Worm (Caenorhabditis elegans) whole organism, early embryonic: ENCODE measurements around the gene C30G7.2.

Experiments used
- B0310.2 ChIP-seq: sonication (generic microtip); optimal IDR thresholded peaks from 2 replicates; lab custom pipeline; 2016; ENCODE audit warnings: mild to moderate bottlenecking, missing genetic modification characterization, missing compliant biosample characterization
- F13C5.2 ChIP-seq: sonication (generic microtip); optimal IDR thresholded peaks from 2 replicates; lab custom pipeline; 2017; ENCODE audit warnings: mild to moderate bottlenecking, missing genetic modification characterization, inconsistent platforms, missing compliant biosample characterization
- aly-1 ChIP-seq: sonication (generic microtip); optimal IDR thresholded peaks from 2 replicates; lab custom pipeline; 2016; ENCODE audit warnings: missing genetic modification characterization, missing compliant biosample characterization
- ama-1 ChIP-seq: fragments of 150-350 bp; optimal IDR thresholded peaks from 2 replicates; lab custom pipeline; 2014
- ceh-13 ChIP-seq: fragments of 200-800 bp; sonication (Bioruptor generic); optimal IDR thresholded peaks from 2 replicates; lab custom pipeline; 2018; ENCODE audit warnings: mild to moderate bottlenecking, missing genetic modification characterization, missing compliant biosample characterization
- ceh-36 ChIP-seq: sonication (generic microtip); optimal IDR thresholded peaks from 2 replicates; lab custom pipeline; 2016; ENCODE audit warnings: missing genetic modification characterization, inconsistent platforms, missing compliant biosample characterization
- ets-7 ChIP-seq: sonication (generic microtip); optimal IDR thresholded peaks from 2 replicates; lab custom pipeline; 2016; ENCODE audit warnings: missing genotype, missing genetic modification characterization, missing compliant biosample characterization
- flt-1 ChIP-seq: fragments of 200-800 bp; sonication (Bioruptor generic); IDR thresholded peaks from 2 replicates; pipeline ENCODE4 v1.3.6; 2022; ENCODE audit warnings: missing genetic modification characterization, missing compliant biosample characterization
- hmbx-1 ChIP-seq: sonication (generic microtip); optimal IDR thresholded peaks from 2 replicates; lab custom pipeline; 2016; ENCODE audit warnings: mild to moderate bottlenecking, missing genetic modification characterization, missing compliant biosample characterization
- hmg-4 ChIP-seq: fragments of 200-800 bp; sonication (Bioruptor generic); optimal IDR thresholded peaks from 2 replicates; lab custom pipeline; 2018; ENCODE audit warnings: mild to moderate bottlenecking, missing genetic modification characterization, missing compliant biosample characterization
- hnd-1 ChIP-seq: sonication (generic microtip); optimal IDR thresholded peaks from 2 replicates; lab custom pipeline; 2016; ENCODE audit warnings: missing genetic modification characterization, missing compliant biosample characterization
- pes-1 ChIP-seq: fragments of 200-800 bp; sonication (Bioruptor generic); IDR thresholded peaks from 2 replicates; pipeline ENCODE4 v1.3.6; 2022; ENCODE audit warnings: missing genetic modification reagents, missing genetic modification characterization, missing compliant biosample characterization
- scrt-1 ChIP-seq: fragments of 200-800 bp; sonication (Bioruptor generic); IDR thresholded peaks from 2 replicates; pipeline ENCODE4 v1.3.6; 2022; ENCODE audit warnings: missing genetic modification characterization, missing compliant biosample characterization
- sea-1 ChIP-seq: fragments of 200-800 bp; sonication (Bioruptor generic); conservative IDR thresholded peaks from 2 replicates; pipeline ENCODE4 v1.3.6; 2022; ENCODE audit warnings: missing genetic modification characterization, missing compliant biosample characterization
- tbx-11 ChIP-seq: fragments of 200-800 bp; sonication (Bioruptor generic); IDR thresholded peaks from 2 replicates; pipeline ENCODE4 v1.3.6; 2022; ENCODE audit warnings: missing genetic modification characterization, missing compliant biosample characterization
- tbx-37 ChIP-seq: fragments of 200-800 bp; sonication (Bioruptor generic); conservative IDR thresholded peaks from 2 replicates; pipeline ENCODE4 v1.3.6; 2022; ENCODE audit warnings: missing genetic modification reagents, missing genetic modification characterization, missing compliant biosample characterization
- tra-4 ChIP-seq: sonication (generic microtip); optimal IDR thresholded peaks from 2 replicates; lab custom pipeline; 2017; ENCODE audit warnings: missing genetic modification characterization, missing compliant biosample characterization

Gene C30G7.2

ce11 chrV:14907445-14907844, 29.2 kb upstream of the C30G7.2 start:
- TF ChIP-seq sea-1 (GFP tag; lab: Robert Waterston, UW), result no peak
- TF ChIP-seq B0310.2 (tag; lab: Kevin White, UChicago), result no peak
- no peak for TF ChIP-seq pes-1
- TF ChIP-seq flt-1 (GFP tag; lab: Robert Waterston, UW), result no peak
- TF ChIP-seq tbx-11 (GFP tag; lab: Robert Waterston, UW), result no peak

- TF ChIP-seq B0310.2 (tag; lab: Kevin White, UChicago) (no peak), scrt-1 (GFP tag; lab: Robert Waterston, UW) (no peak), F13C5.2 (tag; lab: Kevin White, UChicago) (no peak), sea-1 (GFP tag; lab: Robert Waterston, UW) (no peak), ama-1 (lab: Kevin White, UChicago) (no peak), hnd-1 (no peak), tbx-37 (GFP tag; lab: Robert Waterston, UW) (no peak), tra-4 (tag; lab: Kevin White, UChicago) (no peak), ceh-36 (tag; lab: Kevin White, UChicago) (no peak), flt-1 (GFP tag; lab: Robert Waterston, UW) (no peak), hmg-4 (GFP tag; lab: Kevin White, UChicago) (no peak), ets-7 (tag; lab: Kevin White, UChicago) (no peak), pes-1 (no peak), tbx-11 (GFP tag; lab: Robert Waterston, UW) (no peak), ceh-13 (GFP tag; lab: Kevin White, UChicago) (no peak), hmbx-1 (tag; lab: Kevin White, UChicago) (no peak), aly-1 (tag; lab: Kevin White, UChicago) (no peak)
Measured at ce11 chrV:14909331-14909835, 27.3 kb upstream of the C30G7.2 start, which contains the start of gene H12D21.9. Gene H12D21.9, minus strand, starts transcription at chrV:14909478.

ce11 chrV:14910758-14911157, 25.9 kb upstream of the C30G7.2 start:
- TF ChIP-seq ceh-36 (tag; lab: Kevin White, UChicago), result no peak
- TF ChIP-seq F13C5.2 (tag; lab: Kevin White, UChicago), result no peak
- no peak for TF ChIP-seq B0310.2 (tag; lab: Kevin White, UChicago)
- TF ChIP-seq tbx-11 (GFP tag; lab: Robert Waterston, UW), result no peak
- no peak for TF ChIP-seq pes-1
- no peak for TF ChIP-seq tbx-37 (GFP tag; lab: Robert Waterston, UW)
- TF ChIP-seq ets-7 (tag; lab: Kevin White, UChicago), result no peak
- TF ChIP-seq scrt-1 (GFP tag; lab: Robert Waterston, UW), result no peak
- no peak for TF ChIP-seq hnd-1
- TF ChIP-seq hmbx-1 (tag; lab: Kevin White, UChicago), result no peak
- TF ChIP-seq flt-1 (GFP tag; lab: Robert Waterston, UW), result no peak

ce11 chrV:14915599-14915998, 21.1 kb upstream of the C30G7.2 start, which contains the start of gene H12D21.11:
Gene H12D21.11, plus strand, starts transcription at chrV:14915899.
- TF ChIP-seq hmbx-1 (tag; lab: Kevin White, UChicago) (no peak), B0310.2 (tag; lab: Kevin White, UChicago) (no peak), scrt-1 (GFP tag; lab: Robert Waterston, UW) (no peak), ama-1 (lab: Kevin White, UChicago) (no peak), hnd-1 (no peak), ceh-13 (GFP tag; lab: Kevin White, UChicago) (no peak), ceh-36 (tag; lab: Kevin White, UChicago) (no peak), hmg-4 (GFP tag; lab: Kevin White, UChicago) (no peak), flt-1 (GFP tag; lab: Robert Waterston, UW) (no peak), ets-7 (tag; lab: Kevin White, UChicago) (no peak), tbx-37 (GFP tag; lab: Robert Waterston, UW) (no peak), pes-1 (no peak), sea-1 (GFP tag; lab: Robert Waterston, UW) (no peak), tra-4 (tag; lab: Kevin White, UChicago) (no peak), F13C5.2 (tag; lab: Kevin White, UChicago) (no peak), tbx-11 (GFP tag; lab: Robert Waterston, UW) (no peak), aly-1 (tag; lab: Kevin White, UChicago) (no peak)

- no peak for TF ChIP-seq tra-4 (tag; lab: Kevin White, UChicago)
- no peak for TF ChIP-seq flt-1 (GFP tag; lab: Robert Waterston, UW)
- no peak for TF ChIP-seq ceh-36 (tag; lab: Kevin White, UChicago)
- TF ChIP-seq hmg-4 (GFP tag; lab: Kevin White, UChicago), result no peak
- no peak for TF ChIP-seq ets-7 (tag; lab: Kevin White, UChicago)
- TF ChIP-seq sea-1 (GFP tag; lab: Robert Waterston, UW), result no peak
- TF ChIP-seq hnd-1, result no peak
- no peak for TF ChIP-seq B0310.2 (tag; lab: Kevin White, UChicago)
- TF ChIP-seq hmbx-1 (tag; lab: Kevin White, UChicago), result no peak
- no peak for TF ChIP-seq aly-1 (tag; lab: Kevin White, UChicago)
- no peak for TF ChIP-seq pes-1
- no peak for TF ChIP-seq ceh-13 (GFP tag; lab: Kevin White, UChicago)
Measured at ce11 chrV:14921509-14921908, 15.2 kb upstream of the C30G7.2 start, which contains the start of gene zmp-4. Gene zmp-4, minus strand, starts transcription at chrV:14921609.

- no peak for TF ChIP-seq scrt-1 (GFP tag; lab: Robert Waterston, UW)
- TF ChIP-seq sea-1 (GFP tag; lab: Robert Waterston, UW), result no peak
- TF ChIP-seq pes-1, result no peak
- no peak for TF ChIP-seq hnd-1
- TF ChIP-seq tra-4 (tag; lab: Kevin White, UChicago), result no peak
- no peak for TF ChIP-seq ceh-13 (GFP tag; lab: Kevin White, UChicago)
- no peak for TF ChIP-seq hmbx-1 (tag; lab: Kevin White, UChicago)
Measured at ce11 chrV:14924104-14924503, 12.6 kb upstream of the C30G7.2 start, which contains the start of gene srg-54. Gene srg-54, minus strand, starts transcription at chrV:14924204.

- TF ChIP-seq F13C5.2 (tag; lab: Kevin White, UChicago) (no peak), tra-4 (tag; lab: Kevin White, UChicago) (no peak), ets-7 (tag; lab: Kevin White, UChicago) (no peak), pes-1 (no peak), tbx-11 (GFP tag; lab: Robert Waterston, UW) (no peak), sea-1 (GFP tag; lab: Robert Waterston, UW) (no peak), hmg-4 (GFP tag; lab: Kevin White, UChicago) (no peak), scrt-1 (GFP tag; lab: Robert Waterston, UW) (no peak), flt-1 (GFP tag; lab: Robert Waterston, UW) (no peak), hmbx-1 (tag; lab: Kevin White, UChicago) (no peak), ceh-13 (GFP tag; lab: Kevin White, UChicago) (no peak), aly-1 (tag; lab: Kevin White, UChicago) (no peak), B0310.2 (tag; lab: Kevin White, UChicago) (no peak)
Measured at ce11 chrV:14928248-14928647, 8.4 kb upstream of the C30G7.2 start, which contains the start of gene srg-55. Gene srg-55, minus strand, starts transcription at chrV:14928348.
